Worm (Caenorhabditis elegans) whole organism, young adult: ENCODE measurements around the gene srg-41.

Experiments
- B0019.2 ChIP-seq: fragments of 200-800 bp; sonication (Bioruptor generic); conservative IDR thresholded peaks from 2 replicates; pipeline ENCODE4 v1.3.6; 2022; ENCODE audit warnings: missing genetic modification reagents, missing genetic modification characterization, missing compliant biosample characterization
- cebp-2 ChIP-seq: fragments of 200-800 bp; sonication (Bioruptor generic); IDR thresholded peaks from 2 replicates; pipeline ENCODE4 v1.3.6; 2022; ENCODE audit warnings: missing genetic modification characterization, missing compliant biosample characterization
- rpc-1 ChIP-seq, 2 experiments: fragments of 150-350 bp in 1 of 2; sonication (generic microtip) in 1 of 2; optimal IDR thresholded peaks; 2 replicates each; lab custom pipeline; 2014 to 2018; ENCODE audit warnings: missing biosample characterization in 1 of 2, missing genetic modification characterization in 1 of 2, missing genetic modification reagents in 1 of 2, missing genotype in 1 of 2
- somi-1 ChIP-seq: fragments of 200-800 bp; sonication (Bioruptor generic); optimal IDR thresholded peaks from 2 replicates; lab custom pipeline; 2018; ENCODE audit warnings: mild to moderate bottlenecking, missing genetic modification characterization, missing compliant biosample characterization
- zim-3 ChIP-seq: sonication (generic microtip); optimal IDR thresholded peaks from 2 replicates; lab custom pipeline; 2017; ENCODE audit warnings: mild to moderate bottlenecking, missing genetic modification characterization, moderate library complexity, missing compliant biosample characterization

DNA sequence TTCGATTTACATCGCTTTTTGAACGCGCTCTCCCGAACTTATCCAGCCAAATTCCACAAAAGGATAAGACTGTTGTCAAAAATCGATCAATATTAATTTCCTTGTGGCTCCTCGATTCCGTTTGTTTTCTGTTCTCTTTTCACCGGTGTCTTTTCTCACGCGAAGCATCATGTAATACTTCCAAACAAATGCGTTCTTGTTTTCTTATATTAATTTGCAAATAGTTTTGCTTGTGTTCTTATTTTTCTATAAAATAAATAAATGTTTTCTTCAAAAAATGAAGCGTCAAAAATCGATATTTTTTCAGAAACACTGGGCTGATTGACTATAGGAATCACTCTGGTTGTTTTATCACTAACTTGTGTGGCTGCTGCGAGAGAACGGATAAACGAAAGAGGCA, 48.1 kb downstream of the srg-41 start, which contains the start of gene math-33:
- TF ChIP-seq cebp-2 (GFP tag; lab: Robert Waterston, UW) (no peak), zim-3 (tag; lab: Kevin White, UChicago) (no peak), B0019.2 (GFP tag; lab: Robert Waterston, UW) (no peak), rpc-1 (optimal IDR thresholded peaks at IDR 0.05; lab: Kevin White, UChicago) (no peak), rpc-1 (tag; optimal IDR thresholded peaks at IDR 0.05; lab: Kevin White, UChicago) (no peak), somi-1 (no peak)
